Fruit fly (Drosophila melanogaster) whole organism, embryonic: ENCODE measurements around the gene CG15517.

Source experiments
- Aef1 ChIP-seq: fragments of 200-800 bp; sonication (Bioruptor generic); IDR thresholded peaks from 3 replicates; pipeline ENCODE4 v1.3.6; 2022; ENCODE audit warnings: missing biosample characterization, missing genetic modification characterization
- Antp ChIP-seq: fragments of 200-800 bp; sonication (Bioruptor generic); optimal IDR thresholded peaks from 3 replicates; lab custom pipeline; 2016; ENCODE audit warnings: missing biosample characterization, missing genetic modification characterization
- BEAF-32 ChIP-seq: fragments of 200-800 bp; sonication (Bioruptor generic); optimal IDR thresholded peaks from 3 replicates; lab custom pipeline; 2017; ENCODE audit warnings: missing biosample characterization, missing genetic modification characterization, mild to moderate bottlenecking, moderate library complexity, missing genetic modification reagents
- Blimp-1 ChIP-seq: fragments of 200-800 bp; sonication (Bioruptor generic); optimal IDR thresholded peaks from 3 replicates; lab custom pipeline; 2018; ENCODE audit warnings: missing biosample characterization, missing genetic modification characterization, mild to moderate bottlenecking, moderate library complexity, missing genetic modification reagents
- CG11093 ChIP-seq: fragments of 200-800 bp; sonication (Bioruptor generic); IDR thresholded peaks from 3 replicates; pipeline ENCODE4 v1.3.6; 2022; ENCODE audit warnings: missing biosample characterization, missing genetic modification characterization
- CG12236 ChIP-seq: fragments of 200-800 bp; sonication (Bioruptor generic); optimal IDR thresholded peaks from 2 replicates; lab custom pipeline; 2016; ENCODE audit warnings: missing biosample characterization, missing genetic modification characterization
- CG12942 ChIP-seq: fragments of 200-800 bp; sonication (Bioruptor generic); optimal IDR thresholded peaks from 3 replicates; lab custom pipeline; 2016; ENCODE audit warnings: missing biosample characterization, missing genetic modification characterization
- CG1603 ChIP-seq: fragments of 200-800 bp; sonication (Bioruptor generic); optimal IDR thresholded peaks from 2 replicates; lab custom pipeline; 2019; ENCODE audit warnings: missing biosample characterization, mild to moderate bottlenecking, missing genetic modification characterization, moderate library complexity
- CG17385 ChIP-seq: fragments of 200-800 bp; sonication (Bioruptor generic); optimal IDR thresholded peaks from 3 replicates; lab custom pipeline; 2018; ENCODE audit warnings: missing biosample characterization, mild to moderate bottlenecking, missing genetic modification characterization
- CG17829 ChIP-seq: fragments of 200-800 bp; optimal IDR thresholded peaks from 2 replicates; lab custom pipeline; 2019; ENCODE audit warnings: missing biosample characterization, mild to moderate bottlenecking, missing genetic modification characterization, moderate library complexity
- CG17912 ChIP-seq: fragments of 200-800 bp; sonication (Bioruptor generic); optimal IDR thresholded peaks from 2 replicates; lab custom pipeline; 2018; ENCODE audit warnings: missing biosample characterization, mild to moderate bottlenecking, missing genetic modification characterization
- CG18599 ChIP-seq: fragments of 200-800 bp; sonication (Bioruptor generic); optimal IDR thresholded peaks from 3 replicates; lab custom pipeline; 2017; ENCODE audit warnings: missing biosample characterization, missing genetic modification characterization, mild to moderate bottlenecking, moderate library complexity, missing genetic modification reagents
- CG18764 ChIP-seq: fragments of 200-800 bp; sonication (Bioruptor generic); optimal IDR thresholded peaks from 3 replicates; lab custom pipeline; 2016; ENCODE audit warnings: missing biosample characterization, missing genetic modification characterization
- CG31224 ChIP-seq: fragments of 200-800 bp; sonication (Bioruptor generic); IDR thresholded peaks from 2 replicates; pipeline ENCODE4 v1.3.6; 2022; ENCODE audit warnings: missing biosample characterization, missing genetic modification characterization
- CG3838 ChIP-seq: fragments of 200-800 bp; sonication (Bioruptor generic); optimal IDR thresholded peaks from 3 replicates; lab custom pipeline; 2016; ENCODE audit warnings: missing biosample characterization, missing genetic modification characterization
- CG3847 ChIP-seq: fragments of 200-800 bp; sonication (Bioruptor generic); IDR thresholded peaks from 2 replicates; pipeline ENCODE4 v1.3.6; 2022; ENCODE audit warnings: missing biosample characterization, missing genetic modification characterization
- CG6791 ChIP-seq: fragments of 200-800 bp; sonication (Bioruptor generic); IDR thresholded peaks from 3 replicates; pipeline ENCODE4 v1.3.6; 2022; ENCODE audit warnings: missing biosample characterization, missing genetic modification characterization; ENCODE audit not compliant: partially characterized antibody
- CG6854 ChIP-seq: fragments of 200-800 bp; sonication (Bioruptor generic); optimal IDR thresholded peaks from 3 replicates; lab custom pipeline; 2017; ENCODE audit warnings: missing biosample characterization, mild to moderate bottlenecking, missing genetic modification characterization
- CG8290 ChIP-seq, 3 experiments: fragments of 200-800 bp; sonication (Bioruptor generic); optimal IDR thresholded peaks; 2 replicates each; lab custom pipeline; 2016 to 2019; ENCODE audit warnings: missing biosample characterization in 3 of 3, missing genetic modification characterization in 3 of 3, mild to moderate bottlenecking in 2 of 3, moderate library complexity in 1 of 3
- CG8359 ChIP-seq: fragments of 200-800 bp; sonication (Bioruptor generic); optimal IDR thresholded peaks from 2 replicates; lab custom pipeline; 2017; ENCODE audit warnings: missing biosample characterization, mild to moderate bottlenecking, missing genetic modification characterization, borderline replicate concordance
- CG8388 ChIP-seq: fragments of 200-800 bp; sonication (Bioruptor generic); optimal IDR thresholded peaks from 2 replicates; lab custom pipeline; 2019; ENCODE audit warnings: missing biosample characterization, mild to moderate bottlenecking, missing genetic modification characterization, moderate library complexity
- CG8478 ChIP-seq: fragments of >200 bp; optimal IDR thresholded peaks from 2 replicates; lab custom pipeline; 2018
- CG9609 ChIP-seq: fragments of 200-800 bp; sonication (Bioruptor generic); optimal IDR thresholded peaks from 3 replicates; lab custom pipeline; 2016; ENCODE audit warnings: missing biosample characterization, missing genetic modification characterization
- Dad ChIP-seq: fragments of 200-800 bp; sonication (Bioruptor generic); optimal IDR thresholded peaks from 3 replicates; lab custom pipeline; 2016; ENCODE audit warnings: missing biosample characterization, missing genetic modification characterization
- Deaf1 ChIP-seq: fragments of 200-800 bp; optimal IDR thresholded peaks from 3 replicates; lab custom pipeline; 2019; ENCODE audit warnings: missing biosample characterization, mild to moderate bottlenecking, missing genetic modification characterization, moderate library complexity
- GATAe ChIP-seq: fragments of 200-800 bp; sonication (Bioruptor generic); conservative IDR thresholded peaks from 2 replicates; pipeline ENCODE4 v1.3.6; 2022; ENCODE audit warnings: missing biosample characterization, missing genetic modification characterization
- Gsc ChIP-seq: fragments of 200-800 bp; sonication (Bioruptor generic); IDR thresholded peaks from 2 replicates; pipeline ENCODE4 v1.3.6; 2022; ENCODE audit warnings: missing biosample characterization, missing genetic modification characterization
- HmgD ChIP-seq: fragments of 200-800 bp; sonication (Bioruptor generic); optimal IDR thresholded peaks from 3 replicates; lab custom pipeline; 2016; ENCODE audit warnings: missing biosample characterization, missing genetic modification characterization
- Hmr ChIP-seq: fragments of 200-800 bp; sonication (Bioruptor generic); optimal IDR thresholded peaks from 3 replicates; lab custom pipeline; 2017; ENCODE audit warnings: mild to moderate bottlenecking, missing biosample characterization, missing genetic modification reagents, missing genetic modification characterization
- Lhr ChIP-seq: fragments of 200-800 bp; sonication (Bioruptor generic); optimal IDR thresholded peaks from 3 replicates; lab custom pipeline; 2017; ENCODE audit warnings: mild to moderate bottlenecking, missing biosample characterization, missing genetic modification reagents, missing genetic modification characterization
- NC2α ChIP-seq: fragments of 200-800 bp; sonication (Bioruptor generic); optimal IDR thresholded peaks from 2 replicates; lab custom pipeline; 2016; ENCODE audit warnings: missing biosample characterization, missing genetic modification characterization
- NFAT ChIP-seq: fragments of 200-800 bp; sonication (Bioruptor generic); IDR thresholded peaks from 2 replicates; pipeline ENCODE4 v1.3.6; 2022; ENCODE audit warnings: missing biosample characterization, missing genetic modification characterization
- Sin3A ChIP-seq: fragments of >200 bp; optimal IDR thresholded peaks from 2 replicates; lab custom pipeline; 2018
- Sox100B ChIP-seq: fragments of 200-800 bp; sonication (Bioruptor generic); optimal IDR thresholded peaks from 3 replicates; lab custom pipeline; 2018; ENCODE audit warnings: missing biosample characterization, mild to moderate bottlenecking, missing genetic modification characterization
- Vsx1 ChIP-seq: fragments of 200-800 bp; sonication (Bioruptor generic); optimal IDR thresholded peaks from 2 replicates; lab custom pipeline; 2017; ENCODE audit warnings: missing biosample characterization, mild to moderate bottlenecking, missing genetic modification characterization, missing genetic modification reagents
- Xbp1 ChIP-seq: fragments of 200-800 bp; sonication (Bioruptor generic); optimal IDR thresholded peaks from 3 replicates; lab custom pipeline; 2016; ENCODE audit warnings: missing biosample characterization, mild to moderate bottlenecking, missing genetic modification characterization
- br ChIP-seq: fragments of >200 bp; optimal IDR thresholded peaks from 2 replicates; lab custom pipeline; 2017
- cato ChIP-seq: fragments of 200-800 bp; sonication (Bioruptor generic); optimal IDR thresholded peaks from 2 replicates; lab custom pipeline; 2016; ENCODE audit warnings: missing biosample characterization, missing genetic modification characterization, borderline replicate concordance
- emc ChIP-seq: fragments of 200-800 bp; sonication (Bioruptor generic); optimal IDR thresholded peaks from 2 replicates; lab custom pipeline; 2016; ENCODE audit warnings: missing biosample characterization, missing genetic modification characterization
- fu2 ChIP-seq: fragments of 200-800 bp; sonication (Bioruptor generic); optimal IDR thresholded peaks from 2 replicates; lab custom pipeline; 2016; ENCODE audit warnings: missing biosample characterization, missing genetic modification characterization
- grau ChIP-seq: fragments of 200-800 bp; optimal IDR thresholded peaks from 3 replicates; lab custom pipeline; 2019; ENCODE audit warnings: missing biosample characterization, mild to moderate bottlenecking, missing genetic modification characterization, moderate library complexity
- org-1 ChIP-seq: fragments of 200-800 bp; sonication (Bioruptor generic); optimal IDR thresholded peaks from 2 replicates; lab custom pipeline; 2017; ENCODE audit warnings: missing biosample characterization, missing genetic modification characterization
- pan ChIP-seq, 4 experiments: fragments of >200 bp in 3 of 4; fragments of 200-800 bp in 1 of 4; sonication (Bioruptor generic) in 1 of 4; optimal IDR thresholded peaks in 3 of 4; IDR thresholded peaks in 1 of 4; 2 replicates each; pipeline versions ENCODE4 v1.3.6 to Lab custom; 2017 to 2022; ENCODE audit warnings: missing biosample characterization in 2 of 4, missing genetic modification characterization in 2 of 4, mixed read lengths in 1 of 4
- rib ChIP-seq: fragments of 200-800 bp; sonication (Bioruptor generic); IDR thresholded peaks from 2 replicates; pipeline ENCODE4 v1.3.6; 2022; ENCODE audit warnings: missing biosample characterization, missing genetic modification characterization
- so ChIP-seq: fragments of 200-800 bp; sonication (Bioruptor generic); IDR thresholded peaks from 3 replicates; pipeline ENCODE4 v1.3.6; 2022; ENCODE audit warnings: missing biosample characterization, missing genetic modification characterization
- sug ChIP-seq: fragments of 200-800 bp; optimal IDR thresholded peaks from 2 replicates; lab custom pipeline; 2019; ENCODE audit warnings: missing biosample characterization, mild to moderate bottlenecking, missing genetic modification characterization, moderate library complexity
- toy ChIP-seq: fragments of 200-800 bp; sonication (Bioruptor generic); IDR thresholded peaks from 2 replicates; pipeline ENCODE4 v1.3.6; 2022; ENCODE audit warnings: missing biosample characterization, missing genetic modification characterization
- twi ChIP-seq: fragments of 200-800 bp; optimal IDR thresholded peaks from 2 replicates; lab custom pipeline; 2019; ENCODE audit warnings: missing biosample characterization, mild to moderate bottlenecking, missing genetic modification characterization, moderate library complexity
- vfl ChIP-seq: fragments of 200-800 bp; sonication (Bioruptor generic); optimal IDR thresholded peaks from 2 replicates; lab custom pipeline; 2016; ENCODE audit warnings: missing biosample characterization, missing genetic modification characterization
- vvl ChIP-seq: fragments of 200-800 bp; sonication (Bioruptor generic); IDR thresholded peaks from 2 replicates; pipeline ENCODE4 v1.3.6; 2022; ENCODE audit warnings: missing biosample characterization, missing genetic modification characterization
- zfh2 ChIP-seq: fragments of 200-800 bp; sonication (Bioruptor generic); optimal IDR thresholded peaks from 2 replicates; lab custom pipeline; 2016; ENCODE audit warnings: missing biosample characterization, missing genetic modification characterization

Gene CG15517

dm6 chr3R:29859763-29860162 is 43.9 kb downstream of the CG15517 start (continued):
- TF ChIP-seq Blimp-1 (GFP tag; lab: Kevin White, UChicago) (peak; percentile 3), zfh2 (GFP tag; lab: Kevin White, UChicago) (peak; percentile 37), CG3838 (GFP tag; lab: Kevin White, UChicago) (no peak), Sox100B (GFP tag; lab: Kevin White, UChicago) (no peak), Aef1 (GFP tag; lab: Robert Waterston, UW) (peak; percentile 13; the same call in 1 of the 3 replicates), Dad (GFP tag; lab: Kevin White, UChicago) (no peak), Xbp1 (GFP tag; lab: Kevin White, UChicago) (peak; percentile 59), GATAe (GFP tag; lab: Robert Waterston, UW) (0 out of 2 replicates have a peak, but pooled peaks have one; percentile 17), CG31224 (GFP tag; lab: Robert Waterston, UW) (0 out of 2 replicates have a peak, but pooled peaks have one; percentile 34), CG6854 (no peak), vfl (GFP tag; lab: Kevin White, UChicago) (peak; percentile 18), Antp (GFP tag; lab: Kevin White, UChicago) (no peak), org-1 (GFP tag; lab: Kevin White, UChicago) (no peak), NFAT (GFP tag; lab: Robert Waterston, UW) (no peak), CG9609 (GFP tag; lab: Kevin White, UChicago) (no peak), CG12942 (peak; percentile 19), so (no peak), CG12236 (GFP tag; lab: Kevin White, UChicago) (no peak), NC2α (GFP tag; lab: Kevin White, UChicago) (no peak), BEAF-32 (GFP tag; lab: Kevin White, UChicago) (peak; percentile 34), fu2 (no peak), Sin3A (lab: Kevin White, UChicago) (no peak), twi (tag; lab: Kevin White, UChicago) (peak; percentile 7), CG17912 (GFP tag; lab: Kevin White, UChicago) (peak; percentile 55), CG6791 (peak; percentile 50; the same call in 1 of the 3 replicates), CG17385 (GFP tag; lab: Kevin White, UChicago) (no peak), vvl (peak; percentile 75), emc (no peak), Gsc (GFP tag; lab: Robert Waterston, UW) (no peak), grau (tag; lab: Kevin White, UChicago) (peak; percentile 95), CG18764 (GFP tag; lab: Kevin White, UChicago) (no peak), Lhr (GFP tag; lab: Kevin White, UChicago) (peak; percentile 10), sug (tag; lab: Kevin White, UChicago) (peak; percentile 15), CG11093 (no peak), CG8388 (GFP tag; lab: Kevin White, UChicago) (peak; percentile 57), CG3847 (GFP tag; lab: Robert Waterston, UW) (peak; percentile 49; the same call in 1 of the 2 replicates), pan (optimal IDR thresholded peaks at IDR 0.05; lab: Kevin White, UChicago) (no peak), pan (GFP tag; optimal IDR thresholded peaks at IDR 0.05 in 1 of 2, IDR thresholded peaks at IDR 0.05 in 1 of 2) (peak in 1 of 2 experiments; percentile 65), CG8359 (GFP tag; lab: Kevin White, UChicago) (no peak), toy (no peak), rib (0 out of 2 replicates have a peak, but pooled peaks have one; percentile 14), Deaf1 (tag; lab: Kevin White, UChicago) (no peak), CG8478 (lab: Kevin White, UChicago) (no peak), CG17829 (tag; lab: Kevin White, UChicago) (peak; percentile 59), Vsx1 (GFP tag; lab: Kevin White, UChicago) (no peak), br (lab: Kevin White, UChicago) (no peak), Hmr (peak; percentile 61), cato (GFP tag; lab: Kevin White, UChicago) (no peak), CG1603 (peak; percentile 74), HmgD (GFP tag; lab: Kevin White, UChicago) (no peak), CG18599 (GFP tag; lab: Kevin White, UChicago) (no peak), CG8290 (GFP tag; optimal IDR thresholded peaks at IDR 0.05; lab: Kevin White, UChicago) (no peak), CG8290 (tag; optimal IDR thresholded peaks at IDR 0.05; lab: Kevin White, UChicago) (no peak)
